Worm (Caenorhabditis elegans) whole organism, early embryonic: Measurements from ENCODE around the gene B0393.9.

Experiments used
- B0310.2 ChIP-seq: sonication (generic microtip); optimal IDR thresholded peaks from 2 replicates; lab custom pipeline; 2016; ENCODE audit warnings: mild to moderate bottlenecking, missing genetic modification characterization, missing compliant biosample characterization
- F13C5.2 ChIP-seq: sonication (generic microtip); optimal IDR thresholded peaks from 2 replicates; lab custom pipeline; 2017; ENCODE audit warnings: mild to moderate bottlenecking, missing genetic modification characterization, inconsistent platforms, missing compliant biosample characterization
- ama-1 ChIP-seq: fragments of 150-350 bp; optimal IDR thresholded peaks from 2 replicates; lab custom pipeline; 2014
- ceh-13 ChIP-seq: fragments of 200-800 bp; sonication (Bioruptor generic); optimal IDR thresholded peaks from 2 replicates; lab custom pipeline; 2018; ENCODE audit warnings: mild to moderate bottlenecking, missing genetic modification characterization, missing compliant biosample characterization
- ets-7 ChIP-seq: sonication (generic microtip); optimal IDR thresholded peaks from 2 replicates; lab custom pipeline; 2016; ENCODE audit warnings: missing genotype, missing genetic modification characterization, missing compliant biosample characterization
- hnd-1 ChIP-seq: sonication (generic microtip); optimal IDR thresholded peaks from 2 replicates; lab custom pipeline; 2016; ENCODE audit warnings: missing genetic modification characterization, missing compliant biosample characterization
- pes-1 ChIP-seq: fragments of 200-800 bp; sonication (Bioruptor generic); IDR thresholded peaks from 2 replicates; pipeline ENCODE4 v1.3.6; 2022; ENCODE audit warnings: missing genetic modification reagents, missing genetic modification characterization, missing compliant biosample characterization
- tbx-11 ChIP-seq: fragments of 200-800 bp; sonication (Bioruptor generic); IDR thresholded peaks from 2 replicates; pipeline ENCODE4 v1.3.6; 2022; ENCODE audit warnings: missing genetic modification characterization, missing compliant biosample characterization

DNA sequence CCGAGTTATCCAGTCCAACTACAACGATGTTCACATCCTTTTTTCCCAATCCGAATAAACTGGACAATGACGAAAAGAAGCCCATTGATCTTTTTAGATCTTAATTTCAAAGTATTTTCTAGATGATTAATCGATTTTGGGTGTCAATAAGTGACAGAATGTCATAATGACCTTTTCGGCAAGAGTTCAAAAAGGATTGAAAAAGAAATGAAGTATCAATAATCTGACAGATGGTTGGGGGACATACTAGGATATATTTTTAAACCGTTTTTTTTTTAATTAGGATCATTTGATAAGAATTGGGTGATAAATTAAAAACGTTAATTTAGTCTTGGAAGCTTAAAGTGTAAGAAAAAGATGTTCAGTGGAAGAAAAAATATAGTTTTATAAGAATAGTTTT lies 34.8 kb upstream of the B0393.9 start, which contains the start of gene arl-6:
- TF ChIP-seq tbx-11 (no peak), hnd-1 (tag; lab: Kevin White, UChicago) (no peak), ama-1 (lab: Kevin White, UChicago) (no peak), F13C5.2 (no peak), B0310.2 (tag; lab: Kevin White, UChicago) (no peak), ets-7 (tag; lab: Kevin White, UChicago) (no peak), pes-1 (no peak), ceh-13 (GFP tag; lab: Kevin White, UChicago) (no peak)
